Fruit fly (Drosophila melanogaster) whole organism, embryonic: ENCODE measurements around the gene CG7407.
A peak's percentile ranks its signal among the peaks of the same experiment; 100 is the strongest.

Experiments
- Antp ChIP-seq: fragments of 200-800 bp; sonication (Bioruptor generic); optimal IDR thresholded peaks from 3 replicates; lab custom pipeline; 2016; ENCODE audit warnings: missing biosample characterization, missing genetic modification characterization
- CG10543 ChIP-seq: fragments of 200-800 bp; sonication (Bioruptor generic); optimal IDR thresholded peaks from 3 replicates; lab custom pipeline; 2017; ENCODE audit warnings: missing biosample characterization, mild to moderate bottlenecking, missing genetic modification characterization, moderate library complexity
- CG10959 ChIP-seq: fragments of 200-800 bp; sonication (Bioruptor generic); IDR thresholded peaks from 2 replicates; pipeline ENCODE4 v1.3.6; 2022; ENCODE audit warnings: missing biosample characterization, missing genetic modification characterization
- CG12155 ChIP-seq: fragments of 200-800 bp; sonication (Bioruptor generic); optimal IDR thresholded peaks from 3 replicates; lab custom pipeline; 2016; ENCODE audit warnings: missing biosample characterization, missing genetic modification characterization
- CG13424 ChIP-seq: fragments of 200-800 bp; sonication (Bioruptor generic); optimal IDR thresholded peaks from 2 replicates; lab custom pipeline; 2019; ENCODE audit warnings: missing biosample characterization, mild to moderate bottlenecking, missing genetic modification characterization, moderate library complexity
- CG14014 ChIP-seq: fragments of 200-800 bp; sonication (Bioruptor generic); IDR thresholded peaks from 2 replicates; pipeline ENCODE4 v1.3.6; 2022; ENCODE audit warnings: missing biosample characterization, missing genetic modification characterization
- CG14050 ChIP-seq: fragments of 200-800 bp; sonication (Bioruptor generic); IDR thresholded peaks from 3 replicates; pipeline ENCODE4 v1.3.6; 2022; ENCODE audit warnings: missing biosample characterization, missing genetic modification characterization
- CG14860 ChIP-seq: fragments of 200-800 bp; sonication (Bioruptor generic); IDR thresholded peaks from 3 replicates; pipeline ENCODE4 v1.3.6; 2022; ENCODE audit warnings: missing biosample characterization, missing genetic modification characterization; ENCODE audit not compliant: partially characterized antibody
- CG15696 ChIP-seq: fragments of 200-800 bp; sonication (Bioruptor generic); optimal IDR thresholded peaks from 2 replicates; lab custom pipeline; 2019; ENCODE audit warnings: missing biosample characterization, mild to moderate bottlenecking, missing genetic modification characterization, moderate library complexity
- CG16813 ChIP-seq: fragments of 200-800 bp; sonication (Bioruptor generic); IDR thresholded peaks from 3 replicates; pipeline ENCODE4 v1.3.6; 2022; ENCODE audit warnings: missing biosample characterization, missing genetic modification characterization; ENCODE audit not compliant: partially characterized antibody
- CG17385 ChIP-seq: fragments of 200-800 bp; sonication (Bioruptor generic); optimal IDR thresholded peaks from 3 replicates; lab custom pipeline; 2018; ENCODE audit warnings: missing biosample characterization, mild to moderate bottlenecking, missing genetic modification characterization
- CG18764 ChIP-seq: fragments of 200-800 bp; sonication (Bioruptor generic); optimal IDR thresholded peaks from 3 replicates; lab custom pipeline; 2016; ENCODE audit warnings: missing biosample characterization, missing genetic modification characterization
- CG31365 ChIP-seq: fragments of 200-800 bp; sonication (Bioruptor generic); optimal IDR thresholded peaks from 2 replicates; lab custom pipeline; 2018; ENCODE audit warnings: missing biosample characterization, mild to moderate bottlenecking, missing genetic modification characterization
- CG32767 ChIP-seq: fragments of 200-800 bp; sonication (Bioruptor generic); IDR thresholded peaks from 2 replicates; pipeline ENCODE4 v1.3.6; 2022; ENCODE audit warnings: missing biosample characterization, missing genetic modification characterization
- CG32772 ChIP-seq: fragments of 200-800 bp; sonication (Bioruptor generic); IDR thresholded peaks from 2 replicates; pipeline ENCODE4 v1.3.6; 2022; ENCODE audit warnings: missing biosample characterization, missing genetic modification characterization
- CG33557 ChIP-seq: fragments of 200-800 bp; sonication (Bioruptor generic); optimal IDR thresholded peaks from 2 replicates; lab custom pipeline; 2019; ENCODE audit warnings: missing biosample characterization, mild to moderate bottlenecking, missing genetic modification characterization, moderate library complexity
- CG34376 ChIP-seq: fragments of 200-800 bp; sonication (Bioruptor generic); optimal IDR thresholded peaks from 2 replicates; lab custom pipeline; 2018; ENCODE audit warnings: missing biosample characterization, mild to moderate bottlenecking, missing genetic modification characterization
- CG4820 ChIP-seq: fragments of 200-800 bp; sonication (Bioruptor generic); optimal IDR thresholded peaks from 3 replicates; lab custom pipeline; 2016; ENCODE audit warnings: missing biosample characterization, missing genetic modification characterization
- CG6791 ChIP-seq: fragments of 200-800 bp; sonication (Bioruptor generic); IDR thresholded peaks from 3 replicates; pipeline ENCODE4 v1.3.6; 2022; ENCODE audit warnings: missing biosample characterization, missing genetic modification characterization; ENCODE audit not compliant: partially characterized antibody
- CG8089 ChIP-seq: fragments of 200-800 bp; sonication (Bioruptor generic); optimal IDR thresholded peaks from 3 replicates; lab custom pipeline; 2016; ENCODE audit warnings: missing biosample characterization, missing genetic modification characterization
- CkIIα-i1 ChIP-seq: fragments of 200-800 bp; sonication (Bioruptor generic); IDR thresholded peaks from 2 replicates; pipeline ENCODE4 v1.3.6; 2022; ENCODE audit warnings: missing biosample characterization, missing genetic modification characterization
- Dek ChIP-seq: fragments of 200-800 bp; sonication (Bioruptor generic); optimal IDR thresholded peaks from 3 replicates; lab custom pipeline; 2019; ENCODE audit warnings: missing biosample characterization, mild to moderate bottlenecking, missing genetic modification characterization, moderate library complexity
- Dfd ChIP-seq, 2 experiments: fragments of >200 bp; optimal IDR thresholded peaks; 2 replicates each; lab custom pipeline; 2017; ENCODE audit warnings: missing biosample characterization in 2 of 2, missing genetic modification characterization in 2 of 2
- Dll ChIP-seq: fragments of 200-800 bp; sonication (Bioruptor generic); IDR thresholded peaks from 4 replicates; pipeline ENCODE4 v1.3.6; 2022; ENCODE audit warnings: missing biosample characterization, missing genetic modification characterization; ENCODE audit not compliant: partially characterized antibody
- Drgx ChIP-seq: fragments of 200-800 bp; sonication (Bioruptor generic); IDR thresholded peaks from 2 replicates; pipeline ENCODE4 v1.3.6; 2022; ENCODE audit warnings: missing biosample characterization, missing genetic modification characterization
- E2f1 ChIP-seq: fragments of 200-800 bp; sonication (Bioruptor generic); IDR thresholded peaks from 2 replicates; pipeline ENCODE4 v1.3.6; 2022; ENCODE audit warnings: missing biosample characterization, missing genetic modification characterization
- GATAe ChIP-seq: fragments of 200-800 bp; sonication (Bioruptor generic); conservative IDR thresholded peaks from 2 replicates; pipeline ENCODE4 v1.3.6; 2022; ENCODE audit warnings: missing biosample characterization, missing genetic modification characterization
- Hr39 ChIP-seq: fragments of >200 bp; optimal IDR thresholded peaks from 2 replicates; lab custom pipeline; 2017
- Med ChIP-seq: fragments of 200-800 bp; sonication (Bioruptor generic); peaks from one replicate; lab custom pipeline; 2016; ENCODE audit warnings: missing biosample characterization, missing genetic modification characterization, mild to moderate bottlenecking, inconsistent platforms, moderate library complexity
- NFAT ChIP-seq: fragments of 200-800 bp; sonication (Bioruptor generic); IDR thresholded peaks from 2 replicates; pipeline ENCODE4 v1.3.6; 2022; ENCODE audit warnings: missing biosample characterization, missing genetic modification characterization
- Optix ChIP-seq: fragments of 200-800 bp; sonication (Bioruptor generic); IDR thresholded peaks from 3 replicates; pipeline ENCODE4 v1.3.6; 2022; ENCODE audit warnings: missing biosample characterization, missing genetic modification characterization
- ac ChIP-seq: fragments of 200-800 bp; sonication (Bioruptor generic); optimal IDR thresholded peaks from 3 replicates; lab custom pipeline; 2017; ENCODE audit warnings: missing biosample characterization, mild to moderate bottlenecking, missing genetic modification characterization
- al ChIP-seq: fragments of 200-800 bp; sonication (Bioruptor generic); IDR thresholded peaks from 2 replicates; pipeline ENCODE4 v1.3.6; 2022; ENCODE audit warnings: missing biosample characterization, missing genetic modification characterization
- dpn ChIP-seq, 2 experiments: fragments of 200-800 bp; sonication (Bioruptor generic); optimal IDR thresholded peaks; 3 replicates each; lab custom pipeline; 2016; ENCODE audit warnings: missing biosample characterization in 2 of 2, missing genetic modification characterization in 2 of 2
- emc ChIP-seq: fragments of 200-800 bp; sonication (Bioruptor generic); optimal IDR thresholded peaks from 2 replicates; lab custom pipeline; 2016; ENCODE audit warnings: missing biosample characterization, missing genetic modification characterization
- eyg ChIP-seq: fragments of 200-800 bp; sonication (Bioruptor generic); optimal IDR thresholded peaks from 3 replicates; lab custom pipeline; 2016; ENCODE audit warnings: missing biosample characterization, missing genetic modification characterization
- fd64A ChIP-seq: fragments of 200-800 bp; sonication (Bioruptor generic); optimal IDR thresholded peaks from 3 replicates; lab custom pipeline; 2018; ENCODE audit warnings: missing biosample characterization, mild to moderate bottlenecking, missing genetic modification characterization
- gcm2 ChIP-seq: fragments of 200-800 bp; sonication (Bioruptor generic); optimal IDR thresholded peaks from 2 replicates; lab custom pipeline; 2016; ENCODE audit warnings: missing biosample characterization, missing genetic modification characterization
- grau ChIP-seq: fragments of 200-800 bp; optimal IDR thresholded peaks from 3 replicates; lab custom pipeline; 2019; ENCODE audit warnings: missing biosample characterization, mild to moderate bottlenecking, missing genetic modification characterization, moderate library complexity
- gsb ChIP-seq: fragments of 200-800 bp; sonication (Bioruptor generic); IDR thresholded peaks from 2 replicates; pipeline ENCODE4 v1.3.6; 2022; ENCODE audit warnings: missing biosample characterization, missing genetic modification characterization
- ham ChIP-seq: fragments of 200-800 bp; sonication (Bioruptor generic); IDR thresholded peaks from 2 replicates; pipeline ENCODE4 v1.3.6; 2022; ENCODE audit warnings: missing biosample characterization, missing genetic modification characterization
- kah ChIP-seq: fragments of 200-800 bp; sonication (Bioruptor generic); optimal IDR thresholded peaks from 2 replicates; lab custom pipeline; 2018; ENCODE audit warnings: missing biosample characterization, mild to moderate bottlenecking, missing genetic modification characterization
- kni ChIP-seq: fragments of 200-800 bp; sonication (Bioruptor generic); optimal IDR thresholded peaks from 3 replicates; lab custom pipeline; 2017; ENCODE audit warnings: mild to moderate bottlenecking, missing biosample characterization, missing genetic modification reagents, missing genetic modification characterization
- luna ChIP-seq: fragments of 200-800 bp; sonication (Bioruptor generic); optimal IDR thresholded peaks from 2 replicates; lab custom pipeline; 2016; ENCODE audit warnings: missing biosample characterization, missing genetic modification characterization
- nmo ChIP-seq: fragments of 200-800 bp; sonication (Bioruptor generic); optimal IDR thresholded peaks from 2 replicates; lab custom pipeline; 2018; ENCODE audit warnings: missing biosample characterization, mild to moderate bottlenecking, missing genetic modification characterization, moderate library complexity
- pan ChIP-seq, 4 experiments: fragments of >200 bp in 3 of 4; fragments of 200-800 bp in 1 of 4; sonication (Bioruptor generic) in 1 of 4; optimal IDR thresholded peaks in 3 of 4; IDR thresholded peaks in 1 of 4; 2 replicates each; pipeline versions ENCODE4 v1.3.6 to Lab custom; 2017 to 2022; ENCODE audit warnings: missing biosample characterization in 2 of 4, missing genetic modification characterization in 2 of 4, mixed read lengths in 1 of 4
- ranshi ChIP-seq: fragments of 200-800 bp; sonication (Bioruptor generic); IDR thresholded peaks from 2 replicates; pipeline ENCODE4 v1.3.6; 2022; ENCODE audit warnings: missing biosample characterization, missing genetic modification characterization
- sima ChIP-seq: fragments of 200-800 bp; sonication (Bioruptor generic); optimal IDR thresholded peaks from 2 replicates; lab custom pipeline; 2016; ENCODE audit warnings: missing biosample characterization, missing genetic modification characterization
- sisA ChIP-seq: fragments of 200-800 bp; sonication (Bioruptor generic); IDR thresholded peaks from 2 replicates; pipeline ENCODE4 v1.3.6; 2022; ENCODE audit warnings: missing biosample characterization, missing genetic modification characterization
- ssp ChIP-seq: fragments of 200-800 bp; sonication (Bioruptor generic); IDR thresholded peaks from 2 replicates; pipeline ENCODE4 v1.3.6; 2022; ENCODE audit warnings: missing biosample characterization, missing genetic modification characterization
- yki ChIP-seq: fragments of >200 bp; optimal IDR thresholded peaks from 3 replicates; lab custom pipeline; 2018

The CG7407 gene

dm6 chr3L:21808003-21808530, 15.2 kb upstream of the CG7407 start (continued):
- TF ChIP-seq CG32767 (GFP tag; lab: Robert Waterston, UW) (peak; percentile 75), CkIIα-i1 (GFP tag; lab: Robert Waterston, UW) (no peak), pan (optimal IDR thresholded peaks at IDR 0.05; lab: Kevin White, UChicago) (no peak), pan (GFP tag; optimal IDR thresholded peaks at IDR 0.05 in 1 of 2, IDR thresholded peaks at IDR 0.05 in 1 of 2) (peak in 1 of 2 experiments; percentile 69), CG10543 (GFP tag; lab: Kevin White, UChicago) (no peak), CG31365 (tag; lab: Kevin White, UChicago) (no peak), CG10959 (GFP tag; lab: Robert Waterston, UW) (peak; percentile 63), NFAT (GFP tag; lab: Robert Waterston, UW) (peak; percentile 44; the same call in 1 of the 2 replicates), sima (GFP tag; lab: Kevin White, UChicago) (no peak), ranshi (GFP tag; lab: Robert Waterston, UW) (no peak), Dfd (GFP tag; optimal IDR thresholded peaks at IDR 0.05; lab: Kevin White, UChicago) (no peak), CG6791 (no peak), grau (tag; lab: Kevin White, UChicago) (peak; percentile 71), CG14050 (peak; percentile 61), gcm2 (GFP tag; lab: Kevin White, UChicago) (no peak), Med (GFP tag; lab: Kevin White, UChicago) (peak; percentile 83), sisA (peak; percentile 69), Hr39 (no peak), CG16813 (GFP tag; lab: Robert Waterston, UW) (no peak), emc (no peak), CG4820 (peak; percentile 50), CG8089 (GFP tag; lab: Kevin White, UChicago) (no peak), Drgx (peak; percentile 69), dpn (GFP tag; optimal IDR thresholded peaks at IDR 0.05; lab: Kevin White, UChicago) (peak in 1 of 2 experiments; percentile 66), CG34376 (GFP tag; lab: Kevin White, UChicago) (no peak), CG33557 (GFP tag; lab: Kevin White, UChicago) (peak; percentile 57), CG14860 (no peak), Dll (GFP tag; lab: Robert Waterston, UW) (no peak), CG18764 (GFP tag; lab: Kevin White, UChicago) (peak; percentile 41), CG13424 (tag; lab: Kevin White, UChicago) (peak; percentile 77), Dek (no peak), GATAe (GFP tag; lab: Robert Waterston, UW) (no peak), kah (GFP tag; lab: Kevin White, UChicago) (peak; percentile 12), CG14014 (no peak), Antp (GFP tag; lab: Kevin White, UChicago) (no peak), E2f1 (peak; percentile 52; the same call in 1 of the 2 replicates), ac (GFP tag; lab: Kevin White, UChicago) (peak; percentile 40), CG32772 (GFP tag; lab: Robert Waterston, UW) (peak; percentile 44), CG17385 (peak; percentile 45), nmo (GFP tag; lab: Kevin White, UChicago) (peak; percentile 82), Optix (GFP tag; lab: Robert Waterston, UW) (peak; percentile 7; the same call in 1 of the 3 replicates), luna (GFP tag; lab: Kevin White, UChicago) (no peak), eyg (GFP tag; lab: Kevin White, UChicago) (no peak), CG15696 (tag; lab: Kevin White, UChicago) (peak; percentile 68), gsb (GFP tag; lab: Robert Waterston, UW) (0 out of 2 replicates have a peak, but pooled peaks have one; percentile 7), yki (lab: Kevin White, UChicago) (peak; percentile 1), ham (GFP tag; lab: Robert Waterston, UW) (no peak), fd64A (GFP tag; lab: Kevin White, UChicago) (no peak), ssp (GFP tag; lab: Robert Waterston, UW) (peak; percentile 38; the same call in 1 of the 2 replicates), kni (GFP tag; lab: Kevin White, UChicago) (no peak), al (GFP tag; lab: Robert Waterston, UW) (no peak), CG12155 (GFP tag; lab: Kevin White, UChicago) (peak; percentile 23)
